Fruit fly (Drosophila melanogaster) whole organism, pupa: ENCODE results near the gene MED30.

Experiments
- CG10348 ChIP-seq: fragments of 200-800 bp; sonication (Bioruptor generic); IDR thresholded peaks from 2 replicates; pipeline ENCODE4 v1.3.6; 2022; ENCODE audit warnings: missing biosample characterization, missing genetic modification characterization
- CG12605 ChIP-seq: fragments of 200-800 bp; sonication (Bioruptor generic); IDR thresholded peaks from 2 replicates; pipeline ENCODE4 v1.3.6; 2022; ENCODE audit warnings: missing biosample characterization, missing genetic modification characterization
- CG13204 ChIP-seq: fragments of 200-800 bp; sonication (Bioruptor generic); optimal IDR thresholded peaks from 2 replicates; lab custom pipeline; 2018; ENCODE audit warnings: missing biosample characterization, mild to moderate bottlenecking, missing genetic modification characterization, moderate library complexity
- CG14655 ChIP-seq: fragments of 200-800 bp; sonication (Bioruptor generic); optimal IDR thresholded peaks from 3 replicates; lab custom pipeline; 2017; ENCODE audit warnings: mild to moderate bottlenecking, missing biosample characterization, missing genetic modification reagents, missing genetic modification characterization
- CG15710 ChIP-seq: fragments of 200-800 bp; sonication (Bioruptor generic); optimal IDR thresholded peaks from 2 replicates; lab custom pipeline; 2018; ENCODE audit warnings: missing biosample characterization, mild to moderate bottlenecking, missing genetic modification characterization, moderate library complexity
- CG17806 ChIP-seq: fragments of 200-800 bp; sonication (Bioruptor generic); optimal IDR thresholded peaks from 2 replicates; lab custom pipeline; 2018; ENCODE audit warnings: missing biosample characterization, mild to moderate bottlenecking, missing genetic modification characterization, moderate library complexity
- CG32121 ChIP-seq: fragments of 200-800 bp; sonication (Bioruptor generic); IDR thresholded peaks from 2 replicates; pipeline ENCODE4 v1.3.6; 2022; ENCODE audit warnings: missing biosample characterization, missing genetic modification characterization
- CG34367 ChIP-seq: fragments of 200-800 bp; sonication (Bioruptor generic); optimal IDR thresholded peaks from 2 replicates; lab custom pipeline; 2018; ENCODE audit warnings: missing biosample characterization, mild to moderate bottlenecking, missing genetic modification characterization
- CG4496 ChIP-seq: fragments of 200-800 bp; sonication (Bioruptor generic); IDR thresholded peaks from 3 replicates; pipeline ENCODE4 v1.3.6; 2022; ENCODE audit warnings: missing biosample characterization, missing genetic modification characterization
- CG8159 ChIP-seq: fragments of 200-800 bp; sonication (Bioruptor generic); optimal IDR thresholded peaks from 3 replicates; lab custom pipeline; 2018; ENCODE audit warnings: missing biosample characterization, mild to moderate bottlenecking, missing genetic modification characterization, moderate library complexity
- CG8301 ChIP-seq: fragments of 200-800 bp; sonication (Bioruptor generic); optimal IDR thresholded peaks from 2 replicates; lab custom pipeline; 2018; ENCODE audit warnings: missing biosample characterization, mild to moderate bottlenecking, missing genetic modification characterization
- CG9948 ChIP-seq: fragments of 200-800 bp; sonication (Bioruptor generic); optimal IDR thresholded peaks from 2 replicates; lab custom pipeline; 2018; ENCODE audit warnings: missing biosample characterization, mild to moderate bottlenecking, missing genetic modification characterization, moderate library complexity
- D1 ChIP-seq: fragments of 200-800 bp; sonication (Bioruptor generic); optimal IDR thresholded peaks from 2 replicates; lab custom pipeline; 2018; ENCODE audit warnings: missing biosample characterization, mild to moderate bottlenecking, missing genetic modification characterization, moderate library complexity
- EcR ChIP-seq: fragments of 200-800 bp; sonication (Bioruptor generic); optimal IDR thresholded peaks from 3 replicates; lab custom pipeline; 2019; ENCODE audit warnings: missing biosample characterization, missing genetic modification characterization, mild to moderate bottlenecking, moderate library complexity, missing genetic modification reagents
- Ets98B ChIP-seq: fragments of 200-800 bp; sonication (Bioruptor generic); IDR thresholded peaks from 2 replicates; pipeline ENCODE4 v1.3.6; 2022; ENCODE audit warnings: missing biosample characterization, missing genetic modification characterization
- Pif1A ChIP-seq: fragments of 200-800 bp; sonication (Bioruptor generic); optimal IDR thresholded peaks from 3 replicates; lab custom pipeline; 2016; ENCODE audit warnings: missing biosample characterization, missing genetic modification characterization
- Pif1B ChIP-seq: fragments of 200-800 bp; sonication (Bioruptor generic); optimal IDR thresholded peaks from 3 replicates; lab custom pipeline; 2016; ENCODE audit warnings: missing biosample characterization, missing genetic modification characterization
- Snoo ChIP-seq: fragments of 200-800 bp; sonication (Bioruptor generic); optimal IDR thresholded peaks from 3 replicates; lab custom pipeline; 2017; ENCODE audit warnings: missing biosample characterization, mild to moderate bottlenecking, missing genetic modification characterization, inconsistent platforms
- fd96Ca ChIP-seq: fragments of 200-800 bp; sonication (Bioruptor generic); IDR thresholded peaks from 3 replicates; pipeline ENCODE4 v1.3.6; 2022; ENCODE audit warnings: missing biosample characterization, missing genetic modification characterization
- gl ChIP-seq: fragments of 200-800 bp; sonication (Bioruptor generic); optimal IDR thresholded peaks from 2 replicates; lab custom pipeline; 2018; ENCODE audit warnings: missing biosample characterization, mild to moderate bottlenecking, missing genetic modification characterization
- rn ChIP-seq: fragments of 200-800 bp; sonication (Bioruptor generic); IDR thresholded peaks from 2 replicates; pipeline ENCODE4 v1.3.6; 2022; ENCODE audit warnings: missing biosample characterization, missing genetic modification characterization

Gene MED30

DNA sequence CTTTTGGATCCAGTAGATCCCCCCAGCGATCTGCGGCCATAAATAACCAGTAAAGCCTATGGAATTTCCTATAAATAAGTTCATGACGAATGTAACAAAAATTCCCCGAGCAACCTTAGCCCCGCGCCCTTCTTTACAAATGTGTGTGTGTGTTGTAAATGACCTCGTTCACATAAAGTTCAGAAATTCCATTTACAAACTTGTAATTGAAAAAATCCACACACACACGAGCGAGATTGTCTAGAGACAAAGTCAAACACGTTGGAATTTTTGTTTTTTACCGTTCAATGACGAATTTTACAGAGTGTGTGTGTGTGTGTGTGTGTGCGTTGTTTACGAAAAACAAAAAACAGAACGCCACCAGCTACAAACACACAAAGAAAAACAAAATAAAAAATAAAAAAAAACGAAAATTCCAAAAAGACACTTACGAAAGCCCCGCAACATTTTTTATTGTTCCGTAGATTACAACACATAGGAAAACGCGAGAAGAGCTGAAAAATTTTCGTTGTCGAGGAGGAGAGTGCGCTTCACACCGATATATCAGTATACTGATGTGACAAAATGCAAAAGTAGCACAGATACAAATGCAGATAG is 15.0 kb downstream of the MED30 start:
- TF ChIP-seq Pif1A (GFP tag; lab: Kevin White, UChicago) (no peak), fd96Ca (GFP tag; lab: Robert Waterston, UW) (peak; percentile 32; the same call in 1 of the 3 replicates), Ets98B (GFP tag; lab: Robert Waterston, UW) (peak; percentile 5; the same call in 1 of the 2 replicates), CG9948 (no peak), CG32121 (GFP tag; lab: Robert Waterston, UW) (peak; percentile 7; the same call in 1 of the 2 replicates), CG8301 (tag; lab: Kevin White, UChicago) (no peak), CG10348 (GFP tag; lab: Robert Waterston, UW) (no peak), CG34367 (tag; lab: Kevin White, UChicago) (no peak), Snoo (tag; lab: Kevin White, UChicago) (peak; percentile 45), Pif1B (GFP tag; lab: Kevin White, UChicago) (no peak), CG13204 (no peak)
- TF ChIP-seq, all 21 proteins: peak for 4

DNA sequence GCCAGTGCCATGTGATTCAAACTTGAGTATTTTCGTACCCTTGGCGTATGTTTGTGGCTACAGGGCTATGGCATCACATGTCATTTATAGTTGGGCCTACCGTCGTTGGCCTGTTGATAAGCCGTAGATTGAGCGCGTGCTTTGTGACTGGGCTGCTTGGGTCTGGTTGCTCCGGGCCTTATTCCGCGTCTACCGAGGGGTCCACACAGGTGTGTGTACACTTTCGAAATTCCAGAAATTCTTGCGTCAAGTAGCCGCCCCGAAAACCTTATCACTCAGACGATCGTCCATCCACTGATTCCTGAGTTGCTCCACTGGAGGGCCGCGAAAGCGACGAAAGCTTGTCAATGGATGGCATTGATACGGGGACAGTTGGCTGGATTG is 15.9 kb downstream of the MED30 start:
- TF ChIP-seq fd96Ca (GFP tag; lab: Robert Waterston, UW), result no peak

DNA sequence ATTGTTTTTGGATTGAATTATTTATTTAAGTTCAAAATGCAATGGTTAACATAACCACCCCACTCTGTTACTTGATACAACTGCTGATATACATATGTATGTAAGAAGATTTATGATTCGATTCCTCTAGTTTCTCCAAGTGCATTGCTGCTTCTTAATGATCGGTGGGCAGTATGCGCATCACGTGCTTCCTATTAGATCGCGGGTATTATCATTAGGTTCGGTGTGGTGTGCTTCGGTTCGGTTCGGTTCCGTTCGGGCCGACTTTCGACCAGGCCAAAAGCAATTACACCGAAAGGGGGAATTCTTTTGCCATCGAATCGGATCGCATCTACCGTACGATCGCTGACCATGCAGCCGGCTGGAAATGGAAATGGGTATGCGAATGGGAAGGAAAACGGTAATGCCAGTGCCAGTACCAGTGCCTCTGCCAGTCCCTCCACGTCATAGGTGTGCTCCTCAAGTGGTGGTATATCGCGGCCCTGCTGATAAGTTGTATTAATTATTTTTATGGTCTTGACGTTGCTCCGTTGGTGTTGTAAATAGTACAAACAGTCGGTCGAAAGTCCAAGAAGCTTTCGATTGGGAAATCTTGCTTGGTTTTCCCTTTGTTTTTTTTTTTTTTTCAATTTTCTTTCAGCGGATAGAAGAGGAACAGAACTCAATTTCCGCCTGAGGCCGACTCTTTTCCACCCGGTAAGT is 16.4 kb downstream of the MED30 start:
- TF ChIP-seq CG14655 (GFP tag; lab: Kevin White, UChicago) (peak; percentile 66), EcR (GFP tag; lab: Kevin White, UChicago) (no peak), fd96Ca (GFP tag; lab: Robert Waterston, UW) (peak; percentile 14; the same call in 1 of the 3 replicates), Ets98B (GFP tag; lab: Robert Waterston, UW) (peak; percentile 49; the same call in 1 of the 2 replicates), CG13204 (no peak), CG34367 (tag; lab: Kevin White, UChicago) (no peak), CG8301 (tag; lab: Kevin White, UChicago) (peak; percentile 57), rn (GFP tag; lab: Robert Waterston, UW) (no peak)

DNA sequence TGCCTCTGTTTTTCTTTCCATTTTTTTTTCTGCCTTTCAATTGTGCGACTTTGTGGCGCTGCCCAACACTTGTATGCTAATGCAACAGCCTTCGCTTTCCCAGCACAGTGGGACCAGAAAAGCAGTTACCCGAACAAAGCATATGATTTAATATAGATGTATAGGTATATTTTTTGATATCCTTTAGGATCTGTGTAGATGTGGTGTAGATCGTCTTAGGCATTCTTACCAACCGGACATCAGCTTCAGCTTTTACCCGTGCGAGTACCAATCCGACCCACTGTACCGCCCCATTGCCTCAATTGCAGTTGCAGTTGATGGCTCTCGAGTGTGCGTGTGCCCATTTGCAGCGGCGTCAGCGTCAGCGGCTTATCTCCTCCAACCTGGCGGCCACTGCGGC is 17.5 kb downstream of the MED30 start:
- TF ChIP-seq Snoo (tag; lab: Kevin White, UChicago) (peak; percentile 48), CG8301 (tag; lab: Kevin White, UChicago) (peak; percentile 96), CG14655 (GFP tag; lab: Kevin White, UChicago) (peak; percentile 96), gl (peak; percentile 50), CG15710 (tag; lab: Kevin White, UChicago) (peak; percentile 60), CG13204 (peak; percentile 37), rn (GFP tag; lab: Robert Waterston, UW) (peak; percentile 93), EcR (GFP tag; lab: Kevin White, UChicago) (no peak), CG34367 (tag; lab: Kevin White, UChicago) (peak; percentile 68), Ets98B (GFP tag; lab: Robert Waterston, UW) (peak; percentile 98), CG10348 (GFP tag; lab: Robert Waterston, UW) (peak; percentile 90), Pif1A (GFP tag; lab: Kevin White, UChicago) (peak; percentile 93), CG8159 (tag; lab: Kevin White, UChicago) (peak; percentile 69), fd96Ca (GFP tag; lab: Robert Waterston, UW) (peak; percentile 99), CG9948 (peak; percentile 86), Pif1B (GFP tag; lab: Kevin White, UChicago) (peak; percentile 82), CG32121 (GFP tag; lab: Robert Waterston, UW) (peak; percentile 98), CG12605 (GFP tag; lab: Robert Waterston, UW) (peak; percentile 93), CG4496 (GFP tag; lab: Robert Waterston, UW) (peak; percentile 98), CG17806 (tag; lab: Kevin White, UChicago) (peak; percentile 80), D1 (tag; lab: Kevin White, UChicago) (peak; percentile 7)

DNA sequence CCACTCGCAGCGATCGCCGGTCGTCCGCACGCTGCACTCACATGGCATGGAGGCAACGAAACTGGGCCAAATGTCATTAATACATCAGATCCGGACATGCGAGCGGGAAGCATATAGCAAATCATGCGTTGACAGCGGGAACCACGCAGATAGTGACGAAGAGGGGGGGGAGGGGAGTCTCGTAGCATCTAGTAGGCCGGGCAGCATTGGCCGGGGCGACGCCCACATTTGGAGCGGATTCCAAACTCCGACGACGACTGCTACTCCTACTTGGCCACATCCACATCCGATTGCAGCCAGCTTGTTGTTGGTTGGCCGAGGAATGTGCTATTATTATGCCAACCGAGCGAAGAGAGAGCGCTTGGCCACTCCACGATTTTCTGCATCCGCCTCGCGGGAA is 18.4 kb downstream of the MED30 start:
- peak; percentile 13; the same call in 1 of the 2 replicates for TF ChIP-seq Ets98B (GFP tag; lab: Robert Waterston, UW)
- TF ChIP-seq gl, result no peak
- TF ChIP-seq CG8301 (tag; lab: Kevin White, UChicago), result no peak
- TF ChIP-seq CG32121 (GFP tag; lab: Robert Waterston, UW), result no peak
- no peak for TF ChIP-seq CG10348 (GFP tag; lab: Robert Waterston, UW)

DNA sequence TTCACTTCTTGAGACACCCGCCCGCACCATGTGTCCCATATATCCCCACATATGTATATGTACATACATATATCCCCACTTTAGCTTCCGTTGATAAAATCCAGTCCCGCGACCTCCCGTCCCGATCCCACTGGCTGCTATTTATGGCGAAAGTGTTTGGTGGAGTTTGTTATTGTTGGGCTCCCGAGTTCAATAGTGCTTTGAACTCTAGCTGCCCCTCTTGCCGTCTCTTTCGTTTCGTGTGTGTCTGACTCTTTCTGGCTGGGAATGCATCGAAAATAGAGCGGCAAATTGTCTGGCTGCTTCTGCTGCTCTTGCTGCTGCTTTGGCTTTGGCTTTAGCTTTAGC is 18.9 kb downstream of the MED30 start:
- TF ChIP-seq CG10348 (GFP tag; lab: Robert Waterston, UW) (no peak), CG17806 (tag; lab: Kevin White, UChicago) (no peak), CG13204 (no peak), Pif1B (GFP tag; lab: Kevin White, UChicago) (no peak), EcR (GFP tag; lab: Kevin White, UChicago) (peak; percentile 83)
- TF ChIP-seq, all 21 proteins: peak for 1
